Worm (Caenorhabditis elegans): Measurements from ENCODE around the gene fask-1.

DNA sequence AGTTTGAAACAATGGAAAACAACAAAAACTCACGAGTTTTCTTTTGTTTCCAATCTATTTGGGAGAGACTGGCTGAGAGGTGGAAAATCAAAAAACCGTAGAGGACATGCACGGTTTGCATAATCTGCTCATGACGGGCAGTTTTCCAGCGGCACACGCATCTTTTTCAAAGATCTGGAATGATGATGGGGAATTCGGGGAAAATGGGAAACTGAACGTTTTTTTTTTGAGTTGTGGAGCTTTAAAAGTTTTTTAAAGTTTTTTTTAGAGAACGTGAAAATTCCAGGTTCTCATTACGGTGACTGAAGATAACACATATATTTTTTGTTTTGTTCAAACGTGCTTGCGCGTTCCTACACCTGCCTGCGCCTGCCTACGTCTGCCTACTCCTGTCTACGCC, 23.9 kb upstream of the fask-1 start, which contains the start of gene C39E9.7:
- no peak for TF ChIP-seq pqm-1 (tag; optimal IDR thresholded peaks at IDR 0.05)
- TF ChIP-seq nfya-1 (tag; optimal IDR thresholded peaks at IDR 0.05), result no peak
